Worm (Caenorhabditis elegans) whole organism, midembryonic: ENCODE data around the gene vit-1.

Experiments used
- T22C8.4 ChIP-seq: fragments of 200-800 bp; sonication (Bioruptor generic); IDR thresholded peaks from 2 replicates; pipeline ENCODE4 v1.3.6; 2022; ENCODE audit warnings: missing genetic modification characterization, missing compliant biosample characterization
- cog-1 ChIP-seq: sonication (generic microtip); optimal IDR thresholded peaks from 2 replicates; lab custom pipeline; 2016; ENCODE audit warnings: missing genetic modification characterization, missing compliant biosample characterization
- flt-1 ChIP-seq: fragments of 200-800 bp; sonication (Bioruptor generic); IDR thresholded peaks from 2 replicates; pipeline ENCODE4 v1.3.6; 2022; ENCODE audit warnings: missing genetic modification characterization, missing compliant biosample characterization
- klf-2 ChIP-seq: fragments of 200-800 bp; sonication (Bioruptor generic); conservative IDR thresholded peaks from 2 replicates; pipeline ENCODE4 v1.3.6; 2022; ENCODE audit warnings: missing genetic modification reagents, missing genetic modification characterization, missing compliant biosample characterization
- med-1 ChIP-seq: sonication (generic microtip); optimal IDR thresholded peaks from 2 replicates; lab custom pipeline; 2017; ENCODE audit warnings: missing genetic modification characterization, mild to moderate bottlenecking, missing compliant biosample characterization, antibody characterized with exemption, missing genetic modification reagents; ENCODE audit not compliant: insufficient read depth
- ref-1 ChIP-seq: fragments of 200-800 bp; sonication (Bioruptor generic); conservative IDR thresholded peaks from 2 replicates; pipeline ENCODE4 v1.3.6; 2022; ENCODE audit warnings: missing genetic modification reagents, missing genetic modification characterization, missing compliant biosample characterization
- tab-1 ChIP-seq: fragments of 200-800 bp; sonication (Bioruptor generic); IDR thresholded peaks from 2 replicates; pipeline ENCODE4 v1.3.6; 2022; ENCODE audit warnings: missing genetic modification characterization, missing compliant biosample characterization
- ztf-23 ChIP-seq: fragments of 200-800 bp; sonication (Bioruptor generic); IDR thresholded peaks from 2 replicates; pipeline ENCODE4 v1.3.6; 2022; ENCODE audit warnings: missing genetic modification reagents, missing genetic modification characterization, missing compliant biosample characterization
- ztf-29 ChIP-seq: fragments of 200-800 bp; sonication (Bioruptor generic); IDR thresholded peaks from 2 replicates; pipeline ENCODE4 v1.3.6; 2022; ENCODE audit warnings: missing genetic modification reagents, missing genetic modification characterization, missing compliant biosample characterization

The vit-1 gene

ce11 chrX:7707031-7707430, 20.7 kb upstream of the vit-1 start, which contains the start of gene kvs-1:
kvs-1 (minus strand) TSS chrX:7707131.
- TF ChIP-seq cog-1 (tag; lab: Kevin White, UChicago), result no peak
- TF ChIP-seq T22C8.4 (GFP tag; lab: Robert Waterston, UW), result no peak
- TF ChIP-seq ref-1 (GFP tag; lab: Robert Waterston, UW), result no peak
- no peak for TF ChIP-seq ztf-23
- TF ChIP-seq tab-1 (GFP tag; lab: Robert Waterston, UW), result no peak
- TF ChIP-seq klf-2 (GFP tag; lab: Robert Waterston, UW), result no peak
- no peak for TF ChIP-seq flt-1
- TF ChIP-seq med-1 (GFP tag; lab: Kevin White, UChicago), result no peak
- no peak for TF ChIP-seq ztf-29 (GFP tag; lab: Robert Waterston, UW)

DNA sequence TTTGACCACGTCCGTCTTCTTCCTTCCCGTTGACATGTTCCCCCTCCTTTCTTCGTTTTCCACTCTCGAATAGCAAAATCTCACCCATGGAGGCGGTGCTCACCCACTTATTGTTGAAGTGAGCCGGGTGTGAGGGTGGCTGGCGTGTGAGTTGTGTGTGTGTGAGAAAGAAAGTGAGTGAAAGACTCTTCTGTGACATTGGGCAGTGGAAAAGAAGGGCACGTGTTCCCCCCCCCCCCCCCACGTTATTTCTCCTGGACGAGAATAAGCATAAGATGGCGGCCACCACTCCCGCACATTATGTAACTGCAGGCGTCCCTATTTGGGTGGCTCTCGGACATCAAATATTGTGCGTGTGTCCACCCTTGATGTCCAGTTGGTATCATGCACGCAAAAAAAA, 17.5 kb upstream of the vit-1 start:
- TF ChIP-seq klf-2 (GFP tag; lab: Robert Waterston, UW), result no peak
- TF ChIP-seq cog-1 (tag; lab: Kevin White, UChicago), result no peak
- no peak; the same call in 1 of the 2 replicates for TF ChIP-seq tab-1 (GFP tag; lab: Robert Waterston, UW)
- TF ChIP-seq ref-1 (GFP tag; lab: Robert Waterston, UW), result no peak
- no peak for TF ChIP-seq ztf-29 (GFP tag; lab: Robert Waterston, UW)
- peak; percentile 57; the same call in 1 of the 2 replicates for TF ChIP-seq flt-1
- no peak for TF ChIP-seq T22C8.4 (GFP tag; lab: Robert Waterston, UW)
- TF ChIP-seq med-1 (GFP tag; lab: Kevin White, UChicago), result no peak
- TF ChIP-seq ztf-23, result 0 out of 2 replicates have a peak, but pooled peaks have one; percentile 14

- TF ChIP-seq T22C8.4 (GFP tag; lab: Robert Waterston, UW) (no peak), klf-2 (GFP tag; lab: Robert Waterston, UW) (no peak), cog-1 (tag; lab: Kevin White, UChicago) (no peak), tab-1 (GFP tag; lab: Robert Waterston, UW) (no peak), ztf-23 (no peak)
These were observed 17.0 kb upstream of the vit-1 start, which contains the start of gene K09F5.4 for ce11 chrX:7710643-7711042. K09F5.4 (minus strand) TSS chrX:7710743.

- TF ChIP-seq flt-1 (peak; percentile 46; the same call in 1 of the 2 replicates), cog-1 (tag; lab: Kevin White, UChicago) (peak; percentile 30), ztf-29 (GFP tag; lab: Robert Waterston, UW) (no peak)
These were observed 14.8 kb upstream of the vit-1 start for ce11 chrX:7712887-7713286.

- TF ChIP-seq ref-1 (GFP tag; lab: Robert Waterston, UW) (no peak), med-1 (GFP tag; lab: Kevin White, UChicago) (no peak)
These were observed 12.2 kb upstream of the vit-1 start for ce11 chrX:7715463-7715862.

ce11 chrX:7718972-7719371, 8.7 kb upstream of the vit-1 start, which contains the start of gene K09F5.6:
K09F5.6 (plus strand) TSS chrX:7719272.
- TF ChIP-seq ref-1 (GFP tag; lab: Robert Waterston, UW) (no peak), med-1 (GFP tag; lab: Kevin White, UChicago) (no peak), cog-1 (tag; lab: Kevin White, UChicago) (no peak), klf-2 (GFP tag; lab: Robert Waterston, UW) (no peak), T22C8.4 (GFP tag; lab: Robert Waterston, UW) (no peak), tab-1 (GFP tag; lab: Robert Waterston, UW) (no peak)

ce11 chrX:7720565-7720964, 7.1 kb upstream of the vit-1 start:
- no peak for TF ChIP-seq flt-1
- TF ChIP-seq ref-1 (GFP tag; lab: Robert Waterston, UW), result no peak
- TF ChIP-seq klf-2 (GFP tag; lab: Robert Waterston, UW), result no peak

DNA sequence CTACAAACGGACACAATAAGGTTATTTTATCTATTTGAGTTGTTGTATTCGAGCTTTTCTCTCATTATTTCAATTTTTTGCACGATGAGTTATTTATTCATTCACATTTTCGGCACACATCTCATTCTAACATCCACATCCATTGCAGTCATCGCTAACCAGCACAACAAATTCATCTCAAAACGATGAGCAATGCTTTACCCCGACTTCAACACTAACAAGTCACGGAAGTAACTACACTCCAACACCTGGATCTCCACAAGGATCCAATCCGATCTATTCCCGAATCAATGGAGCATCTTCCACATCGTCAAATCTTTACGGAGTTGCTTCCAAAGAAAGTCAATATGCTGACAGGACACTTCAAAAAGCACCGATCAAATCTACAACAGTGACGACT, 3.6 kb upstream of the vit-1 start:
- TF ChIP-seq T22C8.4 (GFP tag; lab: Robert Waterston, UW) (no peak), klf-2 (GFP tag; lab: Robert Waterston, UW) (no peak), ztf-29 (GFP tag; lab: Robert Waterston, UW) (no peak), med-1 (GFP tag; lab: Kevin White, UChicago) (no peak), flt-1 (no peak), tab-1 (GFP tag; lab: Robert Waterston, UW) (no peak)

DNA sequence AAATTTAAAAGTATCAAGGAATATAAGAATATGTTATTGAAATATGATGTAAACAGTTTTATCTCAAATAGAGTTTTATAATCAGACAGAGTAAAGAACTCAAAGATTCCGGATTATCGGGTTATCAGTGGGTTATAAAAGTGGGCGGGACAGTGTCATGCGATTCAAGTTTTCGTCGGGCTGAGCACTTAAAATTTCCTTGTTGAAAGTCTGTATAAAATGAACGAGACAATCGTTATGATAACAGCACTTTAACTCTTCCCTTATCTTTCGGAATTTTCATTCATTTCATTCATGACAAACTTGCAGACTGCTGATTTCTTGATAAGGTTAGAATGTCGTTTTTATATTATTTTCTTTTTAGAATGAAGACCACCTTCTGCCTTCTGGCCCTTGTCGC, 2.1 kb upstream of the vit-1 start, which contains the start of gene spp-14:
spp-14 (plus strand) TSS at position 365 of the 400 bp plus-strand sequence.
- no peak for TF ChIP-seq ref-1 (GFP tag; lab: Robert Waterston, UW)
- TF ChIP-seq ztf-23, result no peak
- no peak for TF ChIP-seq klf-2 (GFP tag; lab: Robert Waterston, UW)

DNA sequence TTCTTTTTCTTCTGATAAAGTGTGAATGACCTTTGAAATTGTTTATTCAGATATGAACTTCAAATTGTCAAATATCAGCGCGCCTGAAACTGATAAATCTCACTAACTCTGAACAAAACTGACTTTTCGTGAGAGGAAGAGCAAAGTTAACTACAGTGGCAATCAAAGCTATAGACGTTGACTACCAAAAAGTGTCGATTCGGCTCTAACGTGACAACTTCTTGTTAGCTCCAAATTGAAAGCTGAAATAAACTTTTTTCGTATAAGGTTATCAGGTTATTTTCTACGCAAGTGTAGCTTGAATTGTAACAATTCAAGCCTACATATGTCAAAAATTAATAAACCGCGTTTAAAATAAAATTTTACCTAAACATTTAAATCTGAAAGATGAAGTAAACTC, 1.3 kb upstream of the vit-1 start:
- no peak for TF ChIP-seq tab-1 (GFP tag; lab: Robert Waterston, UW)
- no peak for TF ChIP-seq cog-1 (tag; lab: Kevin White, UChicago)
- no peak for TF ChIP-seq ztf-23
- TF ChIP-seq med-1 (GFP tag; lab: Kevin White, UChicago), result no peak

ce11 chrX:7733571-7733970, 5.9 kb downstream of the vit-1 start:
- no peak for TF ChIP-seq T22C8.4 (GFP tag; lab: Robert Waterston, UW)
- no peak for TF ChIP-seq med-1 (GFP tag; lab: Kevin White, UChicago)
- TF ChIP-seq ref-1 (GFP tag; lab: Robert Waterston, UW), result no peak
- TF ChIP-seq cog-1 (tag; lab: Kevin White, UChicago), result no peak
- no peak for TF ChIP-seq klf-2 (GFP tag; lab: Robert Waterston, UW)
- no peak for TF ChIP-seq ztf-29 (GFP tag; lab: Robert Waterston, UW)
- no peak for TF ChIP-seq ztf-23
- no peak for TF ChIP-seq tab-1 (GFP tag; lab: Robert Waterston, UW)
- no peak for TF ChIP-seq flt-1
